Worm (Caenorhabditis elegans): ENCODE data around the gene F35D11.1.

The F35D11.1 gene

ce11 chrII:4626606-4627005, at the start of gene F35D11.1:
Gene F35D11.1, plus strand, starts transcription at chrII:4626906.
- no peak for TF ChIP-seq sea-1 (GFP tag; conservative IDR thresholded peaks at IDR 0.05)
- no peak for TF ChIP-seq ceh-13 (GFP tag; optimal IDR thresholded peaks at IDR 0.05)
- no peak for TF ChIP-seq ets-7 (tag; optimal IDR thresholded peaks at IDR 0.05)
- no peak for TF ChIP-seq hmbx-1 (tag; optimal IDR thresholded peaks at IDR 0.05)
- TF ChIP-seq aly-1 (tag; optimal IDR thresholded peaks at IDR 0.05) = no peak

ce11 chrII:4577391-4577790, 49.3 kb upstream of the F35D11.1 start:
- TF ChIP-seq tra-4 (tag; optimal IDR thresholded peaks at IDR 0.05) (no peak), ets-7 (tag; optimal IDR thresholded peaks at IDR 0.05) (peak; percentile 92), hmbx-1 (tag; optimal IDR thresholded peaks at IDR 0.05) (no peak)

- TF ChIP-seq flt-1 (GFP tag; IDR thresholded peaks at IDR 0.05) = 0 out of 2 replicates have a peak, but pooled peaks have one; percentile 14
- TF ChIP-seq ets-7 (tag; optimal IDR thresholded peaks at IDR 0.05) = no peak
Observed at ce11 chrII:4579375-4579774, 47.3 kb upstream of the F35D11.1 start.

ce11 chrII:4579920-4580474, 46.7 kb upstream of the F35D11.1 start:
- TF ChIP-seq sea-1 (GFP tag; conservative IDR thresholded peaks at IDR 0.05) (no peak), ceh-36 (tag; optimal IDR thresholded peaks at IDR 0.05) (no peak), flt-1 (GFP tag; IDR thresholded peaks at IDR 0.05) (no peak), ets-7 (tag; optimal IDR thresholded peaks at IDR 0.05) (no peak), B0310.2 (tag; optimal IDR thresholded peaks at IDR 0.05) (no peak), aly-1 (tag; optimal IDR thresholded peaks at IDR 0.05) (no peak), pes-1 (GFP tag; IDR thresholded peaks at IDR 0.05) (no peak), tbx-37 (GFP tag; conservative IDR thresholded peaks at IDR 0.05) (no peak), hmg-4 (GFP tag; optimal IDR thresholded peaks at IDR 0.05) (no peak), tbx-11 (GFP tag; IDR thresholded peaks at IDR 0.05) (no peak)

ce11 chrII:4581090-4581489, 45.6 kb upstream of the F35D11.1 start:
- TF ChIP-seq scrt-1 (GFP tag; IDR thresholded peaks at IDR 0.05) = no peak
- 0 out of 2 replicates have a peak, but pooled peaks have one; percentile 26 for TF ChIP-seq pes-1 (GFP tag; IDR thresholded peaks at IDR 0.05)
- TF ChIP-seq ets-7 (tag; optimal IDR thresholded peaks at IDR 0.05) = no peak
- TF ChIP-seq B0310.2 (tag; optimal IDR thresholded peaks at IDR 0.05) = no peak

- no peak for TF ChIP-seq hmbx-1 (tag; optimal IDR thresholded peaks at IDR 0.05)
- TF ChIP-seq F13C5.2 (tag; optimal IDR thresholded peaks at IDR 0.05) = no peak
- TF ChIP-seq scrt-1 (GFP tag; IDR thresholded peaks at IDR 0.05) = no peak
Observed at ce11 chrII:4583203-4583912, 43.3 kb upstream of the F35D11.1 start.

ce11 chrII:4584313-4584712, 42.4 kb upstream of the F35D11.1 start:
- TF ChIP-seq hmg-4 (GFP tag; optimal IDR thresholded peaks at IDR 0.05) (no peak), ama-1 (optimal IDR thresholded peaks at IDR 0.05) (no peak), F13C5.2 (tag; optimal IDR thresholded peaks at IDR 0.05) (no peak), scrt-1 (GFP tag; IDR thresholded peaks at IDR 0.05) (no peak), sea-1 (GFP tag; conservative IDR thresholded peaks at IDR 0.05) (no peak), tbx-37 (GFP tag; conservative IDR thresholded peaks at IDR 0.05) (no peak)

- TF ChIP-seq tbx-11 (GFP tag; IDR thresholded peaks at IDR 0.05) (no peak), hmg-4 (GFP tag; optimal IDR thresholded peaks at IDR 0.05) (peak; percentile 10), ceh-13 (GFP tag; optimal IDR thresholded peaks at IDR 0.05) (no peak), ets-7 (tag; optimal IDR thresholded peaks at IDR 0.05) (no peak), ceh-36 (tag; optimal IDR thresholded peaks at IDR 0.05) (peak; percentile 54)
Observed at ce11 chrII:4585327-4585726, 41.4 kb upstream of the F35D11.1 start.

- TF ChIP-seq sea-1 (GFP tag; conservative IDR thresholded peaks at IDR 0.05) (no peak), flt-1 (GFP tag; IDR thresholded peaks at IDR 0.05) (no peak), ceh-13 (GFP tag; optimal IDR thresholded peaks at IDR 0.05) (no peak), ets-7 (tag; optimal IDR thresholded peaks at IDR 0.05) (no peak), tbx-37 (GFP tag; conservative IDR thresholded peaks at IDR 0.05) (no peak), tra-4 (tag; optimal IDR thresholded peaks at IDR 0.05) (no peak), aly-1 (tag; optimal IDR thresholded peaks at IDR 0.05) (no peak), F13C5.2 (tag; optimal IDR thresholded peaks at IDR 0.05) (no peak), B0310.2 (tag; optimal IDR thresholded peaks at IDR 0.05) (no peak), hmbx-1 (tag; optimal IDR thresholded peaks at IDR 0.05) (no peak), hnd-1 (tag; optimal IDR thresholded peaks at IDR 0.05) (no peak)
Observed at ce11 chrII:4590086-4590485, 36.6 kb upstream of the F35D11.1 start.

All from whole organism, early embryonic.